Fruit fly (Drosophila melanogaster) whole organism, embryonic: ENCODE data around the gene Men.
A peak's percentile ranks its signal among the peaks of the same experiment; 100 is the strongest.

Experiments used
- Asciz ChIP-seq: fragments of 200-800 bp; sonication (Bioruptor generic); optimal IDR thresholded peaks from 2 replicates; lab custom pipeline; 2017; ENCODE audit warnings: missing biosample characterization, mild to moderate bottlenecking, missing genetic modification characterization, missing genetic modification reagents
- Bdp1 ChIP-seq: fragments of 200-800 bp; sonication (Bioruptor generic); optimal IDR thresholded peaks from 3 replicates; lab custom pipeline; 2016; ENCODE audit warnings: missing biosample characterization, missing genetic modification characterization
- Bgb ChIP-seq: fragments of 200-800 bp; sonication (Bioruptor generic); IDR thresholded peaks from 2 replicates; pipeline ENCODE4 v1.3.6; 2022; ENCODE audit warnings: missing biosample characterization, missing genetic modification characterization; ENCODE audit not compliant: partially characterized antibody
- Bteb2 ChIP-seq: fragments of 200-800 bp; sonication (Bioruptor generic); optimal IDR thresholded peaks from 2 replicates; lab custom pipeline; 2016; ENCODE audit warnings: missing biosample characterization, missing genetic modification characterization
- CG11504 ChIP-seq: fragments of 200-800 bp; sonication (Bioruptor generic); optimal IDR thresholded peaks from 3 replicates; lab custom pipeline; 2019; ENCODE audit warnings: missing biosample characterization, mild to moderate bottlenecking, missing genetic modification characterization, moderate library complexity
- CG14860 ChIP-seq: fragments of 200-800 bp; sonication (Bioruptor generic); IDR thresholded peaks from 3 replicates; pipeline ENCODE4 v1.3.6; 2022; ENCODE audit warnings: missing biosample characterization, missing genetic modification characterization; ENCODE audit not compliant: partially characterized antibody
- CG15601 ChIP-seq: fragments of 200-800 bp; sonication (Bioruptor generic); optimal IDR thresholded peaks from 3 replicates; lab custom pipeline; 2019; ENCODE audit warnings: missing biosample characterization, mild to moderate bottlenecking, missing genetic modification characterization, moderate library complexity
- CG15696 ChIP-seq: fragments of 200-800 bp; sonication (Bioruptor generic); optimal IDR thresholded peaks from 2 replicates; lab custom pipeline; 2019; ENCODE audit warnings: missing biosample characterization, mild to moderate bottlenecking, missing genetic modification characterization, moderate library complexity
- CG1603 ChIP-seq: fragments of 200-800 bp; sonication (Bioruptor generic); optimal IDR thresholded peaks from 2 replicates; lab custom pipeline; 2019; ENCODE audit warnings: missing biosample characterization, mild to moderate bottlenecking, missing genetic modification characterization, moderate library complexity
- CG16863 ChIP-seq: fragments of 200-800 bp; sonication (Bioruptor generic); optimal IDR thresholded peaks from 3 replicates; lab custom pipeline; 2016; ENCODE audit warnings: missing biosample characterization, missing genetic modification characterization
- CG17829 ChIP-seq: fragments of 200-800 bp; optimal IDR thresholded peaks from 2 replicates; lab custom pipeline; 2019; ENCODE audit warnings: missing biosample characterization, mild to moderate bottlenecking, missing genetic modification characterization, moderate library complexity
- CG18262 ChIP-seq: fragments of 200-800 bp; optimal IDR thresholded peaks from 3 replicates; lab custom pipeline; 2019; ENCODE audit warnings: missing biosample characterization, mild to moderate bottlenecking, missing genetic modification characterization, moderate library complexity
- CG1832 ChIP-seq: fragments of 200-800 bp; sonication (Bioruptor generic); optimal IDR thresholded peaks from 2 replicates; lab custom pipeline; 2017; ENCODE audit warnings: missing biosample characterization, mild to moderate bottlenecking, missing genetic modification characterization, inconsistent platforms
- CG18619 ChIP-seq: fragments of 200-800 bp; sonication (Bioruptor generic); optimal IDR thresholded peaks from 3 replicates; lab custom pipeline; 2017; ENCODE audit warnings: missing biosample characterization, mild to moderate bottlenecking, missing genetic modification characterization
- CG2889 ChIP-seq: fragments of 200-800 bp; sonication (Bioruptor generic); IDR thresholded peaks from 3 replicates; pipeline ENCODE4 v1.3.6; 2022; ENCODE audit warnings: missing biosample characterization, missing genetic modification characterization
- CG30403 ChIP-seq: fragments of 200-800 bp; sonication (Bioruptor generic); optimal IDR thresholded peaks from 3 replicates; lab custom pipeline; 2016; ENCODE audit warnings: missing biosample characterization, missing genetic modification characterization
- CG33557 ChIP-seq: fragments of 200-800 bp; sonication (Bioruptor generic); optimal IDR thresholded peaks from 2 replicates; lab custom pipeline; 2019; ENCODE audit warnings: missing biosample characterization, mild to moderate bottlenecking, missing genetic modification characterization, moderate library complexity
- CG3838 ChIP-seq: fragments of 200-800 bp; sonication (Bioruptor generic); optimal IDR thresholded peaks from 3 replicates; lab custom pipeline; 2016; ENCODE audit warnings: missing biosample characterization, missing genetic modification characterization
- CG4730 ChIP-seq: fragments of 200-800 bp; sonication (Bioruptor generic); IDR thresholded peaks from 2 replicates; pipeline ENCODE4 v1.3.6; 2022; ENCODE audit warnings: missing biosample characterization, missing genetic modification characterization
- CG6765 ChIP-seq: fragments of 200-800 bp; sonication (Bioruptor generic); optimal IDR thresholded peaks from 3 replicates; lab custom pipeline; 2017; ENCODE audit warnings: missing biosample characterization, mild to moderate bottlenecking, missing genetic modification characterization
- CG8359 ChIP-seq: fragments of 200-800 bp; sonication (Bioruptor generic); optimal IDR thresholded peaks from 2 replicates; lab custom pipeline; 2017; ENCODE audit warnings: missing biosample characterization, mild to moderate bottlenecking, missing genetic modification characterization, borderline replicate concordance
- CG8924 ChIP-seq: fragments of 200-800 bp; optimal IDR thresholded peaks from 3 replicates; lab custom pipeline; 2019; ENCODE audit warnings: missing biosample characterization, mild to moderate bottlenecking, missing genetic modification characterization, moderate library complexity
- CG8944 ChIP-seq: fragments of 200-800 bp; sonication (Bioruptor generic); optimal IDR thresholded peaks from 3 replicates; lab custom pipeline; 2016; ENCODE audit warnings: missing biosample characterization, missing genetic modification characterization
- CG9437 ChIP-seq: fragments of 200-800 bp; sonication (Bioruptor generic); optimal IDR thresholded peaks from 2 replicates; lab custom pipeline; 2018; ENCODE audit warnings: missing biosample characterization, mild to moderate bottlenecking, missing genetic modification characterization
- CrebB ChIP-seq: fragments of 200-800 bp; sonication (Bioruptor generic); optimal IDR thresholded peaks from 3 replicates; lab custom pipeline; 2018; ENCODE audit warnings: missing biosample characterization, mild to moderate bottlenecking, missing genetic modification characterization
- D ChIP-seq, 2 experiments: fragments of 200-800 bp in 1 of 2; fragments of >200 bp in 1 of 2; sonication (Bioruptor generic) in 1 of 2; optimal IDR thresholded peaks; 2 replicates in 1 of 2; 3 replicates in 1 of 2; lab custom pipeline; 2017; ENCODE audit warnings: mild to moderate bottlenecking in 1 of 2, missing biosample characterization in 1 of 2, missing genetic modification characterization in 1 of 2, missing genetic modification reagents in 1 of 2
- Drgx ChIP-seq: fragments of 200-800 bp; sonication (Bioruptor generic); IDR thresholded peaks from 2 replicates; pipeline ENCODE4 v1.3.6; 2022; ENCODE audit warnings: missing biosample characterization, missing genetic modification characterization
- Ets97D ChIP-seq: fragments of 200-800 bp; sonication (Bioruptor generic); optimal IDR thresholded peaks from 3 replicates; lab custom pipeline; 2016; ENCODE audit warnings: missing biosample characterization, missing genetic modification characterization
- HHEX ChIP-seq: fragments of 200-800 bp; sonication (Bioruptor generic); optimal IDR thresholded peaks from 3 replicates; lab custom pipeline; 2017; ENCODE audit warnings: missing biosample characterization, mild to moderate bottlenecking, missing genetic modification characterization, missing genetic modification reagents
- HmgZ ChIP-seq: fragments of 200-800 bp; sonication (Bioruptor generic); optimal IDR thresholded peaks from 2 replicates; lab custom pipeline; 2018; ENCODE audit warnings: missing biosample characterization, mild to moderate bottlenecking, missing genetic modification characterization
- PHDP ChIP-seq: fragments of 200-800 bp; sonication (Bioruptor generic); optimal IDR thresholded peaks from 3 replicates; lab custom pipeline; 2018; ENCODE audit warnings: missing biosample characterization, mild to moderate bottlenecking, missing genetic modification characterization, moderate library complexity
- Taf1 ChIP-seq: fragments of 200-800 bp; sonication (Bioruptor generic); IDR thresholded peaks from 2 replicates; pipeline ENCODE4 v1.3.6; 2022; ENCODE audit warnings: missing biosample characterization, missing genetic modification characterization
- Xbp1 ChIP-seq: fragments of 200-800 bp; sonication (Bioruptor generic); optimal IDR thresholded peaks from 3 replicates; lab custom pipeline; 2016; ENCODE audit warnings: missing biosample characterization, mild to moderate bottlenecking, missing genetic modification characterization
- Xrp1 ChIP-seq: fragments of 200-800 bp; sonication (Bioruptor generic); IDR thresholded peaks from 2 replicates; pipeline ENCODE4 v1.3.6; 2022; ENCODE audit warnings: missing biosample characterization, missing genetic modification characterization
- bowl ChIP-seq: fragments of 200-800 bp; sonication (Bioruptor generic); IDR thresholded peaks from 2 replicates; pipeline ENCODE4 v1.3.6; 2022; ENCODE audit warnings: missing biosample characterization, missing genetic modification characterization
- chinmo ChIP-seq: fragments of 200-800 bp; sonication (Bioruptor generic); IDR thresholded peaks from 4 replicates; pipeline ENCODE4 v1.3.6; 2022; ENCODE audit warnings: missing biosample characterization, missing genetic modification characterization; ENCODE audit not compliant: partially characterized antibody
- chm ChIP-seq: fragments of 200-800 bp; sonication (Bioruptor generic); IDR thresholded peaks from 2 replicates; pipeline ENCODE4 v1.3.6; 2022; ENCODE audit warnings: missing biosample characterization, missing genetic modification characterization
- crp ChIP-seq, 2 experiments: fragments of 200-800 bp; sonication (Bioruptor generic); optimal IDR thresholded peaks; 2 replicates in 1 of 2; 3 replicates in 1 of 2; lab custom pipeline; 2017; ENCODE audit warnings: missing biosample characterization in 2 of 2, missing genetic modification characterization in 2 of 2, mild to moderate bottlenecking in 1 of 2, moderate library complexity in 1 of 2
- disco-r ChIP-seq: fragments of 200-800 bp; sonication (Bioruptor generic); optimal IDR thresholded peaks from 2 replicates; lab custom pipeline; 2016; ENCODE audit warnings: missing biosample characterization, missing genetic modification characterization
- fd102C ChIP-seq: fragments of 200-800 bp; sonication (Bioruptor generic); optimal IDR thresholded peaks from 2 replicates; lab custom pipeline; 2018; ENCODE audit warnings: missing biosample characterization, mild to moderate bottlenecking, missing genetic modification characterization, moderate library complexity
- fd3F ChIP-seq: fragments of 200-800 bp; sonication (Bioruptor generic); optimal IDR thresholded peaks from 2 replicates; lab custom pipeline; 2018; ENCODE audit warnings: missing biosample characterization, mild to moderate bottlenecking, missing genetic modification characterization, moderate library complexity
- gt ChIP-seq: fragments of 200-800 bp; sonication (Bioruptor generic); IDR thresholded peaks from 2 replicates; pipeline ENCODE4 v1.3.6; 2022; ENCODE audit warnings: missing biosample characterization, missing genetic modification characterization
- hth ChIP-seq: fragments of >200 bp; optimal IDR thresholded peaks from 2 replicates; lab custom pipeline; 2017; ENCODE audit warnings: inconsistent platforms
- ken ChIP-seq: fragments of 200-800 bp; sonication (Bioruptor generic); IDR thresholded peaks from 3 replicates; pipeline ENCODE4 v1.3.6; 2022; ENCODE audit warnings: missing biosample characterization, missing genetic modification characterization
- onecut ChIP-seq: fragments of 200-800 bp; sonication (Bioruptor generic); IDR thresholded peaks from 2 replicates; pipeline ENCODE4 v1.3.6; 2022; ENCODE audit warnings: missing biosample characterization, missing genetic modification characterization
- org-1 ChIP-seq: fragments of 200-800 bp; sonication (Bioruptor generic); optimal IDR thresholded peaks from 2 replicates; lab custom pipeline; 2017; ENCODE audit warnings: missing biosample characterization, missing genetic modification characterization
- peb ChIP-seq: fragments of 200-800 bp; sonication (Bioruptor generic); IDR thresholded peaks from 2 replicates; pipeline ENCODE4 v1.3.6; 2022; ENCODE audit warnings: missing biosample characterization, missing genetic modification characterization
- pzg ChIP-seq: fragments of 200-800 bp; sonication (Bioruptor generic); optimal IDR thresholded peaks from 3 replicates; lab custom pipeline; 2018; ENCODE audit warnings: missing biosample characterization, mild to moderate bottlenecking, missing genetic modification characterization, moderate library complexity
- tin ChIP-seq: fragments of 200-800 bp; sonication (Bioruptor generic); optimal IDR thresholded peaks from 3 replicates; lab custom pipeline; 2016; ENCODE audit warnings: missing biosample characterization, missing genetic modification characterization
- wek ChIP-seq: fragments of 200-800 bp; sonication (Bioruptor generic); optimal IDR thresholded peaks from 3 replicates; lab custom pipeline; 2018; ENCODE audit warnings: missing biosample characterization, mild to moderate bottlenecking, missing genetic modification characterization, moderate library complexity
- zf30C ChIP-seq: fragments of 200-800 bp; sonication (Bioruptor generic); optimal IDR thresholded peaks from 3 replicates; lab custom pipeline; 2018; ENCODE audit warnings: missing biosample characterization, mild to moderate bottlenecking, missing genetic modification characterization

The Men gene

DNA sequence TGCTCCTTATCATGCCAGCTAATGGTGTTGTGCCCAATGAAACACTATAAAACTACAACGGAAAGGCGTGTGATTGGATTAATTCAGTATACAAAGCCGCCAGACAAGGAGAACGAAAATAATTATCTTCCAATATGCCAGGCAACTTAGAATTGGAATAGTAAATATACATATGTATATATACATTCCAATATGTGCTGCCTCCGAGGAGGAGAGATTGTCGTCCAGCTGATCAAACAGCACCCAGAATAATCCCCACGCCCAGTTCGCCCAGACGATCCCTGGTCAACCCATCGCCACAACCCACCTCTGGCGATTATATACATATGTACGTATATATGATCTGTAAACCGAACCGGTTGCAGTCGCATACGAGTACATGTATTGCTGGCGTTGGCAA lies 21.0 kb downstream of the Men start (continued):
- TF ChIP-seq Bgb (no peak), HmgZ (tag; lab: Kevin White, UChicago) (no peak), Xbp1 (GFP tag; lab: Kevin White, UChicago) (no peak), CrebB (tag; lab: Kevin White, UChicago) (no peak), CG3838 (no peak), chinmo (GFP tag; lab: Robert Waterston, UW) (no peak), D (optimal IDR thresholded peaks at IDR 0.05; lab: Kevin White, UChicago) (no peak), D (GFP tag; optimal IDR thresholded peaks at IDR 0.05; lab: Kevin White, UChicago) (peak; percentile 22), CG30403 (GFP tag; lab: Kevin White, UChicago) (no peak), tin (no peak), Xrp1 (GFP tag; lab: Robert Waterston, UW) (peak; percentile 46), CG8924 (no peak), crp (GFP tag; optimal IDR thresholded peaks at IDR 0.05; lab: Kevin White, UChicago) (no peak), CG8944 (GFP tag; lab: Kevin White, UChicago) (no peak), pzg (GFP tag; lab: Kevin White, UChicago) (no peak), fd3F (GFP tag; lab: Kevin White, UChicago) (no peak), HHEX (GFP tag; lab: Kevin White, UChicago) (peak; percentile 35), CG6765 (GFP tag; lab: Kevin White, UChicago) (no peak), Taf1 (GFP tag; lab: Robert Waterston, UW) (no peak), CG9437 (GFP tag; lab: Kevin White, UChicago) (no peak), org-1 (no peak), CG1832 (GFP tag; lab: Kevin White, UChicago) (no peak), CG11504 (tag; lab: Kevin White, UChicago) (no peak), wek (peak; percentile 43), PHDP (no peak), CG33557 (peak; percentile 49), CG15601 (tag; lab: Kevin White, UChicago) (peak; percentile 27), onecut (no peak), CG17829 (tag; lab: Kevin White, UChicago) (no peak), bowl (no peak), CG15696 (tag; lab: Kevin White, UChicago) (peak; percentile 36), Asciz (peak; percentile 39), CG14860 (GFP tag; lab: Robert Waterston, UW) (no peak), chm (GFP tag; lab: Robert Waterston, UW) (no peak), CG8359 (GFP tag; lab: Kevin White, UChicago) (peak; percentile 6), CG2889 (GFP tag; lab: Robert Waterston, UW) (no peak), disco-r (GFP tag; lab: Kevin White, UChicago) (no peak), CG4730 (no peak), fd102C (GFP tag; lab: Kevin White, UChicago) (no peak), Bdp1 (no peak), Ets97D (GFP tag; lab: Kevin White, UChicago) (no peak), Bteb2 (no peak), hth (no peak), CG16863 (GFP tag; lab: Kevin White, UChicago) (no peak), CG18619 (GFP tag; lab: Kevin White, UChicago) (no peak), ken (GFP tag; lab: Robert Waterston, UW) (no peak), CG1603 (tag; lab: Kevin White, UChicago) (no peak), Drgx (no peak), CG18262 (tag; lab: Kevin White, UChicago) (no peak), zf30C (GFP tag; lab: Kevin White, UChicago) (no peak), peb (GFP tag; lab: Robert Waterston, UW) (no peak), gt (GFP tag; lab: Robert Waterston, UW) (no peak)
